Fruit fly (Drosophila melanogaster) whole organism, embryonic: ENCODE data around the gene sdt.
A peak's percentile ranks its signal among the peaks of the same experiment; 100 is the strongest.

ENCODE experiments used
- Atf-2 ChIP-seq: fragments of 200-800 bp; sonication (Bioruptor generic); optimal IDR thresholded peaks from 2 replicates; lab custom pipeline; 2016; ENCODE audit warnings: missing biosample characterization, missing genetic modification characterization
- Awh ChIP-seq: fragments of 200-800 bp; sonication (Bioruptor generic); IDR thresholded peaks from 2 replicates; pipeline ENCODE4, ENCODE4 v1.3.6; 2022; ENCODE audit warnings: missing biosample characterization, missing genetic modification characterization
- B-H2 ChIP-seq: fragments of 200-800 bp; sonication (Bioruptor generic); optimal IDR thresholded peaks from 2 replicates; lab custom pipeline; 2018; ENCODE audit warnings: missing biosample characterization, mild to moderate bottlenecking, missing genetic modification characterization
- BEAF-32 ChIP-seq: fragments of 200-800 bp; sonication (Bioruptor generic); optimal IDR thresholded peaks from 3 replicates; lab custom pipeline; 2017; ENCODE audit warnings: missing biosample characterization, missing genetic modification characterization, mild to moderate bottlenecking, moderate library complexity, missing genetic modification reagents
- Bdp1 ChIP-seq: fragments of 200-800 bp; sonication (Bioruptor generic); optimal IDR thresholded peaks from 3 replicates; lab custom pipeline; 2016; ENCODE audit warnings: missing biosample characterization, missing genetic modification characterization
- C15 ChIP-seq: fragments of 200-800 bp; sonication (Bioruptor generic); IDR thresholded peaks from 3 replicates; pipeline ENCODE4 v1.3.6; 2022; ENCODE audit warnings: missing biosample characterization, missing genetic modification characterization
- CG10147 ChIP-seq: fragments of 200-800 bp; sonication (Bioruptor generic); optimal IDR thresholded peaks from 2 replicates; lab custom pipeline; 2019; ENCODE audit warnings: missing biosample characterization, mild to moderate bottlenecking, missing genetic modification characterization, moderate library complexity
- CG10274 ChIP-seq: fragments of 200-800 bp; sonication (Bioruptor generic); optimal IDR thresholded peaks from 3 replicates; lab custom pipeline; 2017; ENCODE audit warnings: missing biosample characterization, mild to moderate bottlenecking, missing genetic modification characterization
- CG11085 ChIP-seq: fragments of 200-800 bp; sonication (Bioruptor generic); IDR thresholded peaks from 2 replicates; pipeline ENCODE4 v1.3.6; 2022; ENCODE audit warnings: missing biosample characterization, missing genetic modification characterization
- CG11093 ChIP-seq: fragments of 200-800 bp; sonication (Bioruptor generic); IDR thresholded peaks from 3 replicates; pipeline ENCODE4 v1.3.6; 2022; ENCODE audit warnings: missing biosample characterization, missing genetic modification characterization
- CG11247 ChIP-seq: fragments of 200-800 bp; sonication (Bioruptor generic); IDR thresholded peaks from 2 replicates; pipeline ENCODE4 v1.3.6; 2022; ENCODE audit warnings: missing biosample characterization, missing genetic modification characterization
- CG11560 ChIP-seq: fragments of 200-800 bp; sonication (Bioruptor generic); IDR thresholded peaks from 3 replicates; pipeline ENCODE4 v1.3.6; 2022; ENCODE audit warnings: missing biosample characterization, missing genetic modification characterization
- CG12071 ChIP-seq: fragments of 200-800 bp; sonication (Bioruptor generic); optimal IDR thresholded peaks from 3 replicates; lab custom pipeline; 2018; ENCODE audit warnings: missing biosample characterization, mild to moderate bottlenecking, missing genetic modification characterization
- CG12155 ChIP-seq: fragments of 200-800 bp; sonication (Bioruptor generic); optimal IDR thresholded peaks from 3 replicates; lab custom pipeline; 2016; ENCODE audit warnings: missing biosample characterization, missing genetic modification characterization
- CG1233 ChIP-seq: fragments of 200-800 bp; sonication (Bioruptor generic); optimal IDR thresholded peaks from 4 replicates; lab custom pipeline; 2018; ENCODE audit warnings: missing biosample characterization, mild to moderate bottlenecking, missing genetic modification characterization
- CG13296 ChIP-seq: fragments of 200-800 bp; sonication (Bioruptor generic); optimal IDR thresholded peaks from 3 replicates; lab custom pipeline; 2018; ENCODE audit warnings: missing biosample characterization, mild to moderate bottlenecking, missing genetic modification characterization
- CG13424 ChIP-seq: fragments of 200-800 bp; sonication (Bioruptor generic); optimal IDR thresholded peaks from 2 replicates; lab custom pipeline; 2019; ENCODE audit warnings: missing biosample characterization, mild to moderate bottlenecking, missing genetic modification characterization, moderate library complexity
- CG13894 ChIP-seq: fragments of 200-800 bp; sonication (Bioruptor generic); optimal IDR thresholded peaks from 3 replicates; lab custom pipeline; 2018; ENCODE audit warnings: missing biosample characterization, mild to moderate bottlenecking, missing genetic modification characterization, moderate library complexity
- CG15696 ChIP-seq: fragments of 200-800 bp; sonication (Bioruptor generic); optimal IDR thresholded peaks from 2 replicates; lab custom pipeline; 2019; ENCODE audit warnings: missing biosample characterization, mild to moderate bottlenecking, missing genetic modification characterization, moderate library complexity
- CG17385 ChIP-seq: fragments of 200-800 bp; sonication (Bioruptor generic); optimal IDR thresholded peaks from 3 replicates; lab custom pipeline; 2018; ENCODE audit warnings: missing biosample characterization, mild to moderate bottlenecking, missing genetic modification characterization
- CG30020 ChIP-seq: fragments of 200-800 bp; optimal IDR thresholded peaks from 2 replicates; lab custom pipeline; 2019; ENCODE audit warnings: missing biosample characterization, mild to moderate bottlenecking, missing genetic modification characterization, moderate library complexity
- CG3281 ChIP-seq: fragments of 200-800 bp; sonication (Bioruptor generic); optimal IDR thresholded peaks from 3 replicates; lab custom pipeline; 2017; ENCODE audit warnings: missing biosample characterization, mild to moderate bottlenecking, missing genetic modification characterization
- CG4360 ChIP-seq: fragments of 200-800 bp; sonication (Bioruptor generic); IDR thresholded peaks from 2 replicates; pipeline ENCODE4 v1.3.6; 2022; ENCODE audit warnings: missing biosample characterization, missing genetic modification characterization
- CG6683 ChIP-seq: fragments of 200-800 bp; sonication (Bioruptor generic); optimal IDR thresholded peaks from 2 replicates; lab custom pipeline; 2017; ENCODE audit warnings: missing biosample characterization, mild to moderate bottlenecking, missing genetic modification characterization, missing genetic modification reagents
- CG7963 ChIP-seq: fragments of 200-800 bp; sonication (Bioruptor generic); IDR thresholded peaks from 3 replicates; pipeline ENCODE4 v1.3.6; 2022; ENCODE audit warnings: missing biosample characterization, missing genetic modification characterization; ENCODE audit not compliant: partially characterized antibody
- CG7987 ChIP-seq: fragments of 200-800 bp; sonication (Bioruptor generic); optimal IDR thresholded peaks from 2 replicates; lab custom pipeline; 2018; ENCODE audit warnings: missing biosample characterization, mild to moderate bottlenecking, missing genetic modification characterization, moderate library complexity
- CG8478 ChIP-seq: fragments of >200 bp; optimal IDR thresholded peaks from 2 replicates; lab custom pipeline; 2018
- CG9876 ChIP-seq: fragments of 200-800 bp; sonication (Bioruptor generic); optimal IDR thresholded peaks from 2 replicates; lab custom pipeline; 2016; ENCODE audit warnings: missing biosample characterization, missing genetic modification characterization
- D19B ChIP-seq: fragments of 200-800 bp; sonication (Bioruptor generic); optimal IDR thresholded peaks from 2 replicates; lab custom pipeline; 2017; ENCODE audit warnings: missing biosample characterization, mild to moderate bottlenecking, missing genetic modification characterization
- Elba2 ChIP-seq: fragments of 200-800 bp; sonication (Bioruptor generic); optimal IDR thresholded peaks from 3 replicates; lab custom pipeline; 2016; ENCODE audit warnings: missing biosample characterization, missing genetic modification characterization
- Fer3 ChIP-seq: fragments of 200-800 bp; sonication (Bioruptor generic); optimal IDR thresholded peaks from 2 replicates; lab custom pipeline; 2018; ENCODE audit warnings: missing biosample characterization, mild to moderate bottlenecking, missing genetic modification characterization, moderate library complexity
- Med ChIP-seq: fragments of 200-800 bp; sonication (Bioruptor generic); peaks from one replicate; lab custom pipeline; 2016; ENCODE audit warnings: missing biosample characterization, missing genetic modification characterization, mild to moderate bottlenecking, inconsistent platforms, moderate library complexity
- Nf-YC ChIP-seq: fragments of 200-800 bp; optimal IDR thresholded peaks from 3 replicates; lab custom pipeline; 2019; ENCODE audit warnings: missing biosample characterization, mild to moderate bottlenecking, missing genetic modification characterization, moderate library complexity
- Usf ChIP-seq: fragments of 200-800 bp; sonication (Bioruptor generic); optimal IDR thresholded peaks from 2 replicates; lab custom pipeline; 2017; ENCODE audit warnings: missing genotype, missing biosample characterization, missing genetic modification characterization
- bbx ChIP-seq: fragments of 200-800 bp; sonication (Bioruptor generic); IDR thresholded peaks from 2 replicates; pipeline ENCODE4 v1.3.6; 2022; ENCODE audit warnings: missing biosample characterization, missing genetic modification characterization; ENCODE audit not compliant: partially characterized antibody
- bsh ChIP-seq, 2 experiments: fragments of 200-800 bp; sonication (Bioruptor generic); optimal IDR thresholded peaks; 2 replicates each; lab custom pipeline; 2017 to 2018; ENCODE audit warnings: mild to moderate bottlenecking in 2 of 2, missing biosample characterization in 2 of 2, missing genetic modification characterization in 2 of 2, moderate library complexity in 1 of 2
- corto ChIP-seq: fragments of 200-800 bp; sonication (Bioruptor generic); optimal IDR thresholded peaks from 2 replicates; lab custom pipeline; 2016; ENCODE audit warnings: missing biosample characterization, mild to moderate bottlenecking, missing genetic modification characterization, moderate library complexity
- crp ChIP-seq, 2 experiments: fragments of 200-800 bp; sonication (Bioruptor generic); optimal IDR thresholded peaks; 2 replicates in 1 of 2; 3 replicates in 1 of 2; lab custom pipeline; 2017; ENCODE audit warnings: missing biosample characterization in 2 of 2, missing genetic modification characterization in 2 of 2, mild to moderate bottlenecking in 1 of 2, moderate library complexity in 1 of 2
- dmrt11E ChIP-seq: fragments of 200-800 bp; sonication (Bioruptor generic); optimal IDR thresholded peaks from 3 replicates; lab custom pipeline; 2018; ENCODE audit warnings: missing biosample characterization, mild to moderate bottlenecking, missing genetic modification characterization, moderate library complexity
- ems ChIP-seq: fragments of 200-800 bp; sonication (Bioruptor generic); optimal IDR thresholded peaks from 3 replicates; lab custom pipeline; 2016; ENCODE audit warnings: missing biosample characterization, missing genetic modification characterization
- esg ChIP-seq: fragments of 200-800 bp; sonication (Bioruptor generic); conservative IDR thresholded peaks from 2 replicates; pipeline ENCODE4 v1.3.6; 2022; ENCODE audit warnings: missing biosample characterization, missing genetic modification characterization
- gcm ChIP-seq: fragments of 200-800 bp; sonication (Bioruptor generic); optimal IDR thresholded peaks from 2 replicates; lab custom pipeline; 2019; ENCODE audit warnings: missing biosample characterization, mild to moderate bottlenecking, missing genetic modification characterization, moderate library complexity
- ranshi ChIP-seq: fragments of 200-800 bp; sonication (Bioruptor generic); IDR thresholded peaks from 2 replicates; pipeline ENCODE4 v1.3.6; 2022; ENCODE audit warnings: missing biosample characterization, missing genetic modification characterization
- sens ChIP-seq: fragments of 200-800 bp; sonication (Bioruptor generic); peaks from one replicate; lab custom pipeline; 2016; ENCODE audit warnings: missing biosample characterization, missing genetic modification characterization
- slbo ChIP-seq: fragments of 200-800 bp; sonication (Bioruptor generic); IDR thresholded peaks from 2 replicates; pipeline ENCODE4 v1.3.6; 2022; ENCODE audit warnings: missing biosample characterization, missing genetic modification characterization
- sqz ChIP-seq: fragments of 200-800 bp; sonication (Bioruptor generic); optimal IDR thresholded peaks from 3 replicates; lab custom pipeline; 2018; ENCODE audit warnings: missing biosample characterization, mild to moderate bottlenecking, missing genetic modification characterization
- sr ChIP-seq: fragments of 200-800 bp; sonication (Bioruptor generic); IDR thresholded peaks from 3 replicates; pipeline ENCODE4 v1.3.6; 2022; ENCODE audit warnings: missing biosample characterization, missing genetic modification characterization
- tin ChIP-seq: fragments of 200-800 bp; sonication (Bioruptor generic); optimal IDR thresholded peaks from 3 replicates; lab custom pipeline; 2016; ENCODE audit warnings: missing biosample characterization, missing genetic modification characterization
- tx ChIP-seq: fragments of 200-800 bp; sonication (Bioruptor generic); optimal IDR thresholded peaks from 2 replicates; lab custom pipeline; 2016; ENCODE audit warnings: missing biosample characterization, missing genetic modification characterization
- wdn ChIP-seq: fragments of 200-800 bp; sonication (Bioruptor generic); IDR thresholded peaks from 2 replicates; pipeline ENCODE4 v1.3.6; 2022; ENCODE audit warnings: missing biosample characterization, missing genetic modification characterization

Gene sdt

dm6 chrX:8145501-8146157, 32.7 kb upstream of the sdt start, which contains the start of the genes alpha-PheRS and CG2129 (continued):
- TF ChIP-seq bbx (GFP tag; lab: Robert Waterston, UW) = no peak
- TF ChIP-seq CG1233 (GFP tag; lab: Kevin White, UChicago) = no peak
- peak; percentile 3 for TF ChIP-seq CG12155 (GFP tag; lab: Kevin White, UChicago)
- no peak for TF ChIP-seq esg (GFP tag; lab: Robert Waterston, UW)
- TF ChIP-seq CG13424 (tag; lab: Kevin White, UChicago) = peak; percentile 60
- TF ChIP-seq D19B (GFP tag; lab: Kevin White, UChicago) = no peak
- TF ChIP-seq CG4360 (GFP tag; lab: Robert Waterston, UW) = no peak
- peak; percentile 50 for TF ChIP-seq CG13296 (GFP tag; lab: Kevin White, UChicago)
- TF ChIP-seq sqz = no peak
- TF ChIP-seq C15 = no peak
- TF ChIP-seq BEAF-32 = peak; percentile 47
- TF ChIP-seq CG7963 (GFP tag; lab: Robert Waterston, UW) = 0 out of 3 replicates have a peak, but pooled peaks have one; percentile 9
- TF ChIP-seq B-H2 (GFP tag; lab: Kevin White, UChicago) = peak; percentile 30
- TF ChIP-seq CG6683 = no peak
- no peak for TF ChIP-seq Awh (GFP tag; lab: Robert Waterston, UW)
- TF ChIP-seq CG7987 (GFP tag; lab: Kevin White, UChicago) = no peak
- no peak for TF ChIP-seq CG10274
- peak; percentile 55 for TF ChIP-seq Elba2
- peak; percentile 43 for TF ChIP-seq Fer3
- no peak for TF ChIP-seq CG8478 (lab: Kevin White, UChicago)
- peak; percentile 37 for TF ChIP-seq slbo
- TF ChIP-seq ranshi (GFP tag; lab: Robert Waterston, UW) = no peak
- peak; percentile 29 for TF ChIP-seq tin (GFP tag; lab: Kevin White, UChicago)
- no peak for TF ChIP-seq CG17385 (GFP tag; lab: Kevin White, UChicago)
- no peak for TF ChIP-seq CG12071
- TF ChIP-seq CG10147 (GFP tag; lab: Kevin White, UChicago) = peak; percentile 39
- peak; percentile 69 for TF ChIP-seq Med
- peak; percentile 55 to 88 for TF ChIP-seq crp (GFP tag; optimal IDR thresholded peaks at IDR 0.05; lab: Kevin White, UChicago)
- no peak for TF ChIP-seq CG11085 (GFP tag; lab: Robert Waterston, UW)
- no peak for TF ChIP-seq ems (GFP tag; lab: Kevin White, UChicago)
- TF ChIP-seq Nf-YC (tag; lab: Kevin White, UChicago) = peak; percentile 48
- TF ChIP-seq CG9876 (GFP tag; lab: Kevin White, UChicago) = no peak
- TF ChIP-seq tx (GFP tag; lab: Kevin White, UChicago) = no peak
- no peak for TF ChIP-seq CG11093 (GFP tag; lab: Robert Waterston, UW)
- no peak for TF ChIP-seq Usf
- TF ChIP-seq gcm = no peak
- peak; percentile 77 for TF ChIP-seq sens (GFP tag; lab: Kevin White, UChicago)
- TF ChIP-seq CG11247 (GFP tag; lab: Robert Waterston, UW) = no peak
- TF ChIP-seq corto (GFP tag; lab: Kevin White, UChicago) = no peak
- TF ChIP-seq bsh (GFP tag; optimal IDR thresholded peaks at IDR 0.05; lab: Kevin White, UChicago) = peak in 1 of 2 experiments; percentile 24
- TF ChIP-seq sr (GFP tag; lab: Robert Waterston, UW) = no peak
- TF ChIP-seq Bdp1 (GFP tag; lab: Kevin White, UChicago) = peak; percentile 1
- peak; percentile 13 for TF ChIP-seq CG3281 (GFP tag; lab: Kevin White, UChicago)
- peak; percentile 23 for TF ChIP-seq CG15696 (tag; lab: Kevin White, UChicago)
- no peak for TF ChIP-seq CG13894 (tag; lab: Kevin White, UChicago)
- TF ChIP-seq wdn (GFP tag; lab: Robert Waterston, UW) = no peak
- no peak for TF ChIP-seq Atf-2
- TF ChIP-seq dmrt11E = peak; percentile 15
- peak; percentile 15 for TF ChIP-seq CG30020
- TF ChIP-seq CG11560 (tag; lab: Robert Waterston, UW) = no peak
